Fruit fly (Drosophila melanogaster): ENCODE results near the gene v.

DNA sequence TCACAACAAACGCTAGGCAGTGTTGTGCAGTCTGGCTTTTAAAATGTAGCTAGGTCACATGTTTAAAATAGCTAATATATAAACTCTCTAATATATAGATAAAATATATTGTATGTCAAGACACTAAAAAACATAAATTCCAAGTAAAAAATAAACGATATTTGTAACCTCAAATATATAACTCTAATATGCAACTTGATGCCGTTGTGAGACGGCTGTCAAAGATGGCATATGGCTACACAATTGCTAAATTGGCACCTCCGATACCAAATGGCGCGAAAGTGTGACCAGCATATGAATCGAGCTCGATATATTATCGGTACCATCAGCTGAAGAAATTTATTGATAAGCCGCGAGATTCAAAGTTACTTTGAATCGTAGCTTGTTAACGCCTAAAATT lies 24.5 kb upstream of the v start, which contains the start of gene CG1582:
- TF ChIP-seq CG8319 (GFP tag; optimal IDR thresholded peaks at IDR 0.05) (no peak), Sox102F (GFP tag; optimal IDR thresholded peaks at IDR 0.05) (no peak)
